Fruit fly (Drosophila melanogaster) whole organism, embryonic: ENCODE results near the gene Send2.

Experiments used
- Aef1 ChIP-seq: fragments of 200-800 bp; sonication (Bioruptor generic); IDR thresholded peaks from 3 replicates; pipeline ENCODE4 v1.3.6; 2022; ENCODE audit warnings: missing biosample characterization, missing genetic modification characterization
- B-H1 ChIP-seq: fragments of 200-800 bp; sonication (Bioruptor generic); IDR thresholded peaks from 3 replicates; pipeline ENCODE4 v1.3.6; 2022; ENCODE audit warnings: missing biosample characterization, missing genetic modification characterization
- CG1024 ChIP-seq: fragments of 200-800 bp; sonication (Bioruptor generic); IDR thresholded peaks from 2 replicates; pipeline ENCODE4 v1.3.6; 2022; ENCODE audit warnings: missing biosample characterization, missing genetic modification characterization
- CG11398 ChIP-seq: fragments of 200-800 bp; sonication (Bioruptor generic); optimal IDR thresholded peaks from 2 replicates; lab custom pipeline; 2016; ENCODE audit warnings: missing biosample characterization, missing genetic modification characterization
- CG12071 ChIP-seq: fragments of 200-800 bp; sonication (Bioruptor generic); optimal IDR thresholded peaks from 3 replicates; lab custom pipeline; 2018; ENCODE audit warnings: missing biosample characterization, mild to moderate bottlenecking, missing genetic modification characterization
- CG12236 ChIP-seq: fragments of 200-800 bp; sonication (Bioruptor generic); optimal IDR thresholded peaks from 2 replicates; lab custom pipeline; 2016; ENCODE audit warnings: missing biosample characterization, missing genetic modification characterization
- CG13287 ChIP-seq: fragments of 200-800 bp; sonication (Bioruptor generic); IDR thresholded peaks from 2 replicates; pipeline ENCODE4 v1.3.6; 2022; ENCODE audit warnings: missing biosample characterization, missing genetic modification characterization; ENCODE audit not compliant: partially characterized antibody
- CG17361 ChIP-seq: fragments of 200-800 bp; sonication (Bioruptor generic); IDR thresholded peaks from 3 replicates; pipeline ENCODE4 v1.3.6; 2022; ENCODE audit warnings: missing biosample characterization, missing genetic modification characterization
- CG17829 ChIP-seq: fragments of 200-800 bp; optimal IDR thresholded peaks from 2 replicates; lab custom pipeline; 2019; ENCODE audit warnings: missing biosample characterization, mild to moderate bottlenecking, missing genetic modification characterization, moderate library complexity
- CG2120 ChIP-seq: fragments of 200-800 bp; sonication (Bioruptor generic); optimal IDR thresholded peaks from 3 replicates; lab custom pipeline; 2016; ENCODE audit warnings: missing biosample characterization, missing genetic modification characterization
- CG3065 ChIP-seq: fragments of 200-800 bp; sonication (Bioruptor generic); optimal IDR thresholded peaks from 2 replicates; lab custom pipeline; 2016; ENCODE audit warnings: missing biosample characterization, missing genetic modification characterization
- CG31224 ChIP-seq: fragments of 200-800 bp; sonication (Bioruptor generic); IDR thresholded peaks from 2 replicates; pipeline ENCODE4 v1.3.6; 2022; ENCODE audit warnings: missing biosample characterization, missing genetic modification characterization
- CG32767 ChIP-seq: fragments of 200-800 bp; sonication (Bioruptor generic); IDR thresholded peaks from 2 replicates; pipeline ENCODE4 v1.3.6; 2022; ENCODE audit warnings: missing biosample characterization, missing genetic modification characterization
- CG32772 ChIP-seq: fragments of 200-800 bp; sonication (Bioruptor generic); IDR thresholded peaks from 2 replicates; pipeline ENCODE4 v1.3.6; 2022; ENCODE audit warnings: missing biosample characterization, missing genetic modification characterization
- CG34224 ChIP-seq: fragments of 200-800 bp; sonication (Bioruptor generic); IDR thresholded peaks from 3 replicates; pipeline ENCODE4 v1.3.6; 2022; ENCODE audit warnings: missing biosample characterization, missing genetic modification characterization; ENCODE audit not compliant: partially characterized antibody
- CG4328 ChIP-seq: fragments of 200-800 bp; sonication (Bioruptor generic); optimal IDR thresholded peaks from 3 replicates; lab custom pipeline; 2017; ENCODE audit warnings: missing biosample characterization, missing genetic modification reagents, missing genetic modification characterization
- CG4424 ChIP-seq: fragments of 200-800 bp; sonication (Bioruptor generic); optimal IDR thresholded peaks from 3 replicates; lab custom pipeline; 2016; ENCODE audit warnings: missing biosample characterization, missing genetic modification characterization
- CG6654 ChIP-seq: fragments of 200-800 bp; sonication (Bioruptor generic); optimal IDR thresholded peaks from 2 replicates; lab custom pipeline; 2017; ENCODE audit warnings: missing biosample characterization, mild to moderate bottlenecking, missing genetic modification characterization
- CG9437 ChIP-seq: fragments of 200-800 bp; sonication (Bioruptor generic); optimal IDR thresholded peaks from 2 replicates; lab custom pipeline; 2018; ENCODE audit warnings: missing biosample characterization, mild to moderate bottlenecking, missing genetic modification characterization
- HHEX ChIP-seq: fragments of 200-800 bp; sonication (Bioruptor generic); optimal IDR thresholded peaks from 3 replicates; lab custom pipeline; 2017; ENCODE audit warnings: missing biosample characterization, mild to moderate bottlenecking, missing genetic modification characterization, missing genetic modification reagents
- Hr39 ChIP-seq: fragments of >200 bp; optimal IDR thresholded peaks from 2 replicates; lab custom pipeline; 2017
- Lhr ChIP-seq: fragments of 200-800 bp; sonication (Bioruptor generic); optimal IDR thresholded peaks from 3 replicates; lab custom pipeline; 2017; ENCODE audit warnings: mild to moderate bottlenecking, missing biosample characterization, missing genetic modification reagents, missing genetic modification characterization
- Oaz ChIP-seq: fragments of 200-800 bp; sonication (Bioruptor generic); IDR thresholded peaks from 2 replicates; pipeline ENCODE4 v1.3.6; 2022; ENCODE audit warnings: missing biosample characterization, missing genetic modification characterization
- Oli ChIP-seq: fragments of 200-800 bp; sonication (Bioruptor generic); optimal IDR thresholded peaks from 2 replicates; lab custom pipeline; 2018; ENCODE audit warnings: missing biosample characterization, mild to moderate bottlenecking, missing genetic modification characterization, moderate library complexity
- Opbp ChIP-seq: fragments of 200-800 bp; sonication (Bioruptor generic); IDR thresholded peaks from 3 replicates; pipeline ENCODE4 v1.3.6; 2022; ENCODE audit warnings: missing biosample characterization, missing genetic modification characterization; ENCODE audit not compliant: partially characterized antibody
- Poxn ChIP-seq: fragments of 200-800 bp; sonication (Bioruptor generic); IDR thresholded peaks from 2 replicates; pipeline ENCODE4 v1.3.6; 2022; ENCODE audit warnings: missing biosample characterization, missing genetic modification characterization
- Sox102F ChIP-seq: fragments of 200-800 bp; sonication (Bioruptor generic); optimal IDR thresholded peaks from 2 replicates; lab custom pipeline; 2018; ENCODE audit warnings: missing biosample characterization, mild to moderate bottlenecking, missing genetic modification characterization, moderate library complexity
- TFAM ChIP-seq: fragments of 200-800 bp; sonication (Bioruptor generic); optimal IDR thresholded peaks from 2 replicates; lab custom pipeline; 2017; ENCODE audit warnings: missing biosample characterization, missing genetic modification characterization, inconsistent platforms
- Xbp1 ChIP-seq: fragments of 200-800 bp; sonication (Bioruptor generic); optimal IDR thresholded peaks from 3 replicates; lab custom pipeline; 2016; ENCODE audit warnings: missing biosample characterization, mild to moderate bottlenecking, missing genetic modification characterization
- ac ChIP-seq: fragments of 200-800 bp; sonication (Bioruptor generic); optimal IDR thresholded peaks from 3 replicates; lab custom pipeline; 2017; ENCODE audit warnings: missing biosample characterization, mild to moderate bottlenecking, missing genetic modification characterization
- ara ChIP-seq: fragments of 200-800 bp; sonication (Bioruptor generic); IDR thresholded peaks from 2 replicates; pipeline ENCODE4 v1.3.6; 2022; ENCODE audit warnings: missing biosample characterization, missing genetic modification characterization
- ato ChIP-seq: fragments of 200-800 bp; sonication (Bioruptor generic); IDR thresholded peaks from 2 replicates; pipeline ENCODE4 v1.3.6; 2022; ENCODE audit warnings: missing biosample characterization, missing genetic modification characterization; ENCODE audit not compliant: partially characterized antibody
- chinmo ChIP-seq: fragments of 200-800 bp; sonication (Bioruptor generic); IDR thresholded peaks from 4 replicates; pipeline ENCODE4 v1.3.6; 2022; ENCODE audit warnings: missing biosample characterization, missing genetic modification characterization; ENCODE audit not compliant: partially characterized antibody
- crc ChIP-seq: fragments of 200-800 bp; sonication (Bioruptor generic); optimal IDR thresholded peaks from 2 replicates; lab custom pipeline; 2016; ENCODE audit warnings: missing biosample characterization, missing genetic modification characterization
- cwo ChIP-seq: fragments of 200-800 bp; sonication (Bioruptor generic); optimal IDR thresholded peaks from 3 replicates; lab custom pipeline; 2017; ENCODE audit warnings: missing biosample characterization, missing genetic modification characterization, mild to moderate bottlenecking, moderate library complexity, missing genetic modification reagents
- fd3F ChIP-seq: fragments of 200-800 bp; sonication (Bioruptor generic); optimal IDR thresholded peaks from 2 replicates; lab custom pipeline; 2018; ENCODE audit warnings: missing biosample characterization, mild to moderate bottlenecking, missing genetic modification characterization, moderate library complexity
- grn ChIP-seq: fragments of 200-800 bp; sonication (Bioruptor generic); optimal IDR thresholded peaks from 3 replicates; lab custom pipeline; 2017; ENCODE audit warnings: missing biosample characterization, missing genetic modification characterization
- h ChIP-seq: fragments of >200 bp; optimal IDR thresholded peaks from 2 replicates; lab custom pipeline; 2017
- kay ChIP-seq: fragments of 200-800 bp; sonication (Bioruptor generic); optimal IDR thresholded peaks from 2 replicates; lab custom pipeline; 2016; ENCODE audit warnings: missing biosample characterization, missing genetic modification characterization
- lov ChIP-seq, 2 experiments: fragments of 200-800 bp in 1 of 2; fragments of >200 bp in 1 of 2; sonication (Bioruptor generic) in 1 of 2; IDR thresholded peaks in 1 of 2; optimal IDR thresholded peaks in 1 of 2; 2 replicates in 1 of 2; 3 replicates in 1 of 2; pipeline versions ENCODE4 v1.3.6 to Lab custom; 2017 to 2022; ENCODE audit warnings: missing biosample characterization in 1 of 2, missing genetic modification characterization in 1 of 2
- peb ChIP-seq: fragments of 200-800 bp; sonication (Bioruptor generic); IDR thresholded peaks from 2 replicates; pipeline ENCODE4 v1.3.6; 2022; ENCODE audit warnings: missing biosample characterization, missing genetic modification characterization
- phol ChIP-seq: fragments of 200-800 bp; sonication (Bioruptor generic); optimal IDR thresholded peaks from 3 replicates; lab custom pipeline; 2018; ENCODE audit warnings: missing biosample characterization, mild to moderate bottlenecking, missing genetic modification characterization, moderate library complexity
- pzg ChIP-seq: fragments of 200-800 bp; sonication (Bioruptor generic); optimal IDR thresholded peaks from 3 replicates; lab custom pipeline; 2018; ENCODE audit warnings: missing biosample characterization, mild to moderate bottlenecking, missing genetic modification characterization, moderate library complexity
- repo ChIP-seq: fragments of 200-800 bp; sonication (Bioruptor generic); optimal IDR thresholded peaks from 2 replicates; lab custom pipeline; 2016; ENCODE audit warnings: missing biosample characterization, missing genetic modification characterization
- run ChIP-seq: fragments of 200-800 bp; sonication (Bioruptor generic); optimal IDR thresholded peaks from 3 replicates; lab custom pipeline; 2018; ENCODE audit warnings: missing biosample characterization, mild to moderate bottlenecking, missing genetic modification characterization
- sd ChIP-seq: fragments of 200-800 bp; sonication (Bioruptor generic); optimal IDR thresholded peaks from 3 replicates; lab custom pipeline; 2018; ENCODE audit warnings: missing biosample characterization, mild to moderate bottlenecking, missing genetic modification characterization, moderate library complexity
- sim ChIP-seq: fragments of 200-800 bp; sonication (Bioruptor generic); IDR thresholded peaks from 2 replicates; pipeline ENCODE4 v1.3.6; 2022; ENCODE audit warnings: missing biosample characterization, missing genetic modification characterization
- tgo ChIP-seq: fragments of 200-800 bp; sonication (Bioruptor generic); IDR thresholded peaks from 3 replicates; pipeline ENCODE4 v1.3.6; 2022; ENCODE audit warnings: missing biosample characterization, missing genetic modification characterization
- usp ChIP-seq: fragments of >200 bp; optimal IDR thresholded peaks from 2 replicates; lab custom pipeline; 2017; ENCODE audit warnings: missing biosample characterization, missing genetic modification characterization
- zfh2 ChIP-seq: fragments of 200-800 bp; sonication (Bioruptor generic); optimal IDR thresholded peaks from 2 replicates; lab custom pipeline; 2016; ENCODE audit warnings: missing biosample characterization, missing genetic modification characterization

Send2 gene

DNA sequence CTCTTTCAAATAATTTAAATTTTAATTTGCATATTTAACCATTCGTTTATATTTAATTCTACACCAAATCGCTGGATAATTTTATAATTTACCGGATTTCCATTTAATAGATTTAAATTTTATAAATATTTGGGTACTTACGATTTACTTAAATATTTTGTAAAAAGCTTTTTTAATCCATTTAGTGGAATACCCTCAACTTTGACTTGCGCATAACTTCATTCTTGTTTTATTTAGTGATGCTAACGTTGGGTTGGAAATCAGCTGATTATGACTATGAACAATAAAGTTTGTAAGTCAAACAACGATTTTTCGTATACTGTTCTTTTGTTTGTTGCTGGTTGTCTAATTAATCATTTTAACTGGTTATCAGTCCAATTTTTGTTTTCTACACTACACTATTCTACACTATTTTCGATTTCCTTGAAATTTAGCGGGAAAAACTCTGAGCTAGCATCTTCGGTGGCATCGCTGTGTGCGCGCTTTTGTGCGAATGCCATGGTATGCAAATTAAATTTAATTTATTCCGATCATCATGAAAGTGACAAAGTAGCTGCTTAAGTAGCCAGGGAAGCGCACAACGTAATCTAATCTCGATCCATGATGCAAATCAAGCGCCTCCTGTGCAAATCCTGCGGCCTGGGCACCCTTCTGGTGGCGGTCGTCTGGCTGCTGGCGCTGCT, 12.4 kb upstream of the Send2 start, which contains the start of gene Pgant35A (continued):
- TF ChIP-seq CG6654 (GFP tag; lab: Kevin White, UChicago): no peak
- no peak for TF ChIP-seq sim (GFP tag; lab: Robert Waterston, UW)
- no peak for TF ChIP-seq B-H1 (GFP tag; lab: Robert Waterston, UW)
- TF ChIP-seq usp (GFP tag; lab: Kevin White, UChicago): no peak
- no peak for TF ChIP-seq CG11398 (GFP tag; lab: Kevin White, UChicago)
- peak; percentile 52 for TF ChIP-seq pzg (GFP tag; lab: Kevin White, UChicago)
- TF ChIP-seq h (lab: Kevin White, UChicago): no peak
- TF ChIP-seq CG3065 (GFP tag; lab: Kevin White, UChicago): no peak
- TF ChIP-seq Sox102F (GFP tag; lab: Kevin White, UChicago): peak; percentile 46
- no peak for TF ChIP-seq ato (GFP tag; lab: Robert Waterston, UW)
- no peak for TF ChIP-seq tgo (GFP tag; lab: Robert Waterston, UW)
- no peak for TF ChIP-seq Opbp
- TF ChIP-seq CG17361: peak; percentile 70; the same call in 2 of the 3 replicates
- TF ChIP-seq CG32767 (GFP tag; lab: Robert Waterston, UW): peak; percentile 13; the same call in 1 of the 2 replicates
- TF ChIP-seq CG32772: no peak
- no peak for TF ChIP-seq CG4328
- no peak; the same call in 1 of the 2 replicates for TF ChIP-seq CG13287 (GFP tag; lab: Robert Waterston, UW)
- no peak for TF ChIP-seq CG12071
- TF ChIP-seq phol (tag; lab: Kevin White, UChicago): peak; percentile 28
- peak; percentile 92 for TF ChIP-seq sd (tag; lab: Kevin White, UChicago)
- TF ChIP-seq crc: no peak
- peak; percentile 34 for TF ChIP-seq CG9437
- no peak for TF ChIP-seq CG4424 (GFP tag; lab: Kevin White, UChicago)
- no peak for TF ChIP-seq Hr39 (lab: Kevin White, UChicago)
- TF ChIP-seq lov (optimal IDR thresholded peaks at IDR 0.05; lab: Kevin White, UChicago): no peak
- no peak for TF ChIP-seq lov (GFP tag; IDR thresholded peaks at IDR 0.05; lab: Robert Waterston, UW)
- peak; percentile 56 for TF ChIP-seq CG17829 (tag; lab: Kevin White, UChicago)
- TF ChIP-seq ac (GFP tag; lab: Kevin White, UChicago): no peak
- no peak for TF ChIP-seq repo (GFP tag; lab: Kevin White, UChicago)
- TF ChIP-seq Lhr: peak; percentile 7
- TF ChIP-seq CG12236 (GFP tag; lab: Kevin White, UChicago): no peak
- no peak for TF ChIP-seq Oaz (GFP tag; lab: Robert Waterston, UW)
- peak; percentile 61; the same call in 1 of the 4 replicates for TF ChIP-seq chinmo (GFP tag; lab: Robert Waterston, UW)
- no peak for TF ChIP-seq HHEX
- no peak for TF ChIP-seq Poxn (GFP tag; lab: Robert Waterston, UW)
- no peak; the same call in 1 of the 2 replicates for TF ChIP-seq ara (GFP tag; lab: Robert Waterston, UW)
- no peak for TF ChIP-seq CG34224
- no peak for TF ChIP-seq Aef1 (GFP tag; lab: Robert Waterston, UW)
- TF ChIP-seq cwo: no peak
- no peak for TF ChIP-seq fd3F (GFP tag; lab: Kevin White, UChicago)
- TF ChIP-seq grn (GFP tag; lab: Kevin White, UChicago): no peak
- TF ChIP-seq zfh2 (GFP tag; lab: Kevin White, UChicago): peak; percentile 48
- TF ChIP-seq kay (GFP tag; lab: Kevin White, UChicago): no peak
- TF ChIP-seq Xbp1 (GFP tag; lab: Kevin White, UChicago): peak; percentile 11
- TF ChIP-seq TFAM: no peak
- TF ChIP-seq CG2120 (GFP tag; lab: Kevin White, UChicago): peak; percentile 78
- TF ChIP-seq Oli: peak; percentile 22
- TF ChIP-seq peb (GFP tag; lab: Robert Waterston, UW): no peak
- no peak for TF ChIP-seq CG1024 (GFP tag; lab: Robert Waterston, UW)
- no peak for TF ChIP-seq CG31224 (GFP tag; lab: Robert Waterston, UW)
- TF ChIP-seq run: no peak
